Worm (Caenorhabditis elegans) whole organism, early embryonic: Measurements from ENCODE around the gene Y25C1A.8.

Experiments
- aly-1 ChIP-seq: sonication (generic microtip); optimal IDR thresholded peaks from 2 replicates; lab custom pipeline; 2016; ENCODE audit warnings: missing genetic modification characterization, missing compliant biosample characterization
- ama-1 ChIP-seq: fragments of 150-350 bp; optimal IDR thresholded peaks from 2 replicates; lab custom pipeline; 2014
- ceh-13 ChIP-seq: fragments of 200-800 bp; sonication (Bioruptor generic); optimal IDR thresholded peaks from 2 replicates; lab custom pipeline; 2018; ENCODE audit warnings: mild to moderate bottlenecking, missing genetic modification characterization, missing compliant biosample characterization
- ceh-36 ChIP-seq: sonication (generic microtip); optimal IDR thresholded peaks from 2 replicates; lab custom pipeline; 2016; ENCODE audit warnings: missing genetic modification characterization, inconsistent platforms, missing compliant biosample characterization
- ets-7 ChIP-seq: sonication (generic microtip); optimal IDR thresholded peaks from 2 replicates; lab custom pipeline; 2016; ENCODE audit warnings: missing genotype, missing genetic modification characterization, missing compliant biosample characterization
- flt-1 ChIP-seq: fragments of 200-800 bp; sonication (Bioruptor generic); IDR thresholded peaks from 2 replicates; pipeline ENCODE4 v1.3.6; 2022; ENCODE audit warnings: missing genetic modification characterization, missing compliant biosample characterization
- hmbx-1 ChIP-seq: sonication (generic microtip); optimal IDR thresholded peaks from 2 replicates; lab custom pipeline; 2016; ENCODE audit warnings: mild to moderate bottlenecking, missing genetic modification characterization, missing compliant biosample characterization
- hnd-1 ChIP-seq: sonication (generic microtip); optimal IDR thresholded peaks from 2 replicates; lab custom pipeline; 2016; ENCODE audit warnings: missing genetic modification characterization, missing compliant biosample characterization
- pes-1 ChIP-seq: fragments of 200-800 bp; sonication (Bioruptor generic); IDR thresholded peaks from 2 replicates; pipeline ENCODE4 v1.3.6; 2022; ENCODE audit warnings: missing genetic modification reagents, missing genetic modification characterization, missing compliant biosample characterization
- sea-1 ChIP-seq: fragments of 200-800 bp; sonication (Bioruptor generic); conservative IDR thresholded peaks from 2 replicates; pipeline ENCODE4 v1.3.6; 2022; ENCODE audit warnings: missing genetic modification characterization, missing compliant biosample characterization
- tbx-11 ChIP-seq: fragments of 200-800 bp; sonication (Bioruptor generic); IDR thresholded peaks from 2 replicates; pipeline ENCODE4 v1.3.6; 2022; ENCODE audit warnings: missing genetic modification characterization, missing compliant biosample characterization
- tra-4 ChIP-seq: sonication (generic microtip); optimal IDR thresholded peaks from 2 replicates; lab custom pipeline; 2017; ENCODE audit warnings: missing genetic modification characterization, missing compliant biosample characterization

- no peak for TF ChIP-seq flt-1 (GFP tag; lab: Robert Waterston, UW)
- TF ChIP-seq hnd-1 (tag; lab: Kevin White, UChicago): no peak
- no peak for TF ChIP-seq hmbx-1 (tag; lab: Kevin White, UChicago)
- no peak for TF ChIP-seq ama-1 (lab: Kevin White, UChicago)
- no peak for TF ChIP-seq pes-1 (GFP tag; lab: Robert Waterston, UW)
- TF ChIP-seq ceh-36: no peak
- TF ChIP-seq sea-1: no peak
- TF ChIP-seq tbx-11 (GFP tag; lab: Robert Waterston, UW): no peak
- TF ChIP-seq ets-7 (tag; lab: Kevin White, UChicago): no peak
- TF ChIP-seq tra-4 (tag; lab: Kevin White, UChicago): no peak
- TF ChIP-seq aly-1 (tag; lab: Kevin White, UChicago): no peak
- TF ChIP-seq ceh-13 (GFP tag; lab: Kevin White, UChicago): no peak
Measured at ce11 chrII:3045422-3045821, 31.3 kb downstream of the Y25C1A.8 start.
